Fruit fly (Drosophila melanogaster) whole organism, embryonic: ENCODE data around the gene mRpL10.

Experiments
- B-H2 ChIP-seq: fragments of 200-800 bp; sonication (Bioruptor generic); optimal IDR thresholded peaks from 2 replicates; lab custom pipeline; 2018; ENCODE audit warnings: missing biosample characterization, mild to moderate bottlenecking, missing genetic modification characterization
- CG10209 ChIP-seq: fragments of 200-800 bp; sonication (Bioruptor generic); optimal IDR thresholded peaks from 3 replicates; lab custom pipeline; 2017; ENCODE audit warnings: missing biosample characterization, mild to moderate bottlenecking, missing genetic modification characterization, missing genetic modification reagents
- CG10565 ChIP-seq: fragments of 200-800 bp; sonication (Bioruptor generic); optimal IDR thresholded peaks from 3 replicates; lab custom pipeline; 2016; ENCODE audit warnings: missing biosample characterization, mild to moderate bottlenecking, missing genetic modification characterization
- CG12744 ChIP-seq: fragments of 200-800 bp; sonication (Bioruptor generic); optimal IDR thresholded peaks from 2 replicates; lab custom pipeline; 2016; ENCODE audit warnings: missing biosample characterization, missing genetic modification characterization
- CG14050 ChIP-seq: fragments of 200-800 bp; sonication (Bioruptor generic); IDR thresholded peaks from 3 replicates; pipeline ENCODE4 v1.3.6; 2022; ENCODE audit warnings: missing biosample characterization, missing genetic modification characterization
- CG14710 ChIP-seq: fragments of 200-800 bp; sonication (Bioruptor generic); optimal IDR thresholded peaks from 3 replicates; lab custom pipeline; 2019; ENCODE audit warnings: missing biosample characterization, mild to moderate bottlenecking, missing genetic modification characterization, moderate library complexity
- CG15011 ChIP-seq: fragments of 200-800 bp; sonication (Bioruptor generic); optimal IDR thresholded peaks from 3 replicates; lab custom pipeline; 2018; ENCODE audit warnings: missing biosample characterization, mild to moderate bottlenecking, missing genetic modification characterization
- CG1647 ChIP-seq: fragments of 200-800 bp; sonication (Bioruptor generic); optimal IDR thresholded peaks from 3 replicates; lab custom pipeline; 2016; ENCODE audit warnings: missing biosample characterization, missing genetic modification characterization
- CG16779 ChIP-seq: fragments of 200-800 bp; sonication (Bioruptor generic); IDR thresholded peaks from 2 replicates; pipeline ENCODE4 v1.3.6; 2022; ENCODE audit warnings: missing biosample characterization, missing genetic modification characterization
- CG16815 ChIP-seq: fragments of 200-800 bp; sonication (Bioruptor generic); optimal IDR thresholded peaks from 3 replicates; lab custom pipeline; 2017; ENCODE audit warnings: missing biosample characterization, mild to moderate bottlenecking, missing genetic modification characterization
- CG17186 ChIP-seq: fragments of 200-800 bp; sonication (Bioruptor generic); optimal IDR thresholded peaks from 3 replicates; lab custom pipeline; 2017; ENCODE audit warnings: missing biosample characterization, missing genetic modification reagents, missing genetic modification characterization
- CG17385 ChIP-seq: fragments of 200-800 bp; sonication (Bioruptor generic); optimal IDR thresholded peaks from 3 replicates; lab custom pipeline; 2018; ENCODE audit warnings: missing biosample characterization, mild to moderate bottlenecking, missing genetic modification characterization
- CG18619 ChIP-seq: fragments of 200-800 bp; sonication (Bioruptor generic); optimal IDR thresholded peaks from 3 replicates; lab custom pipeline; 2017; ENCODE audit warnings: missing biosample characterization, mild to moderate bottlenecking, missing genetic modification characterization
- CG31224 ChIP-seq: fragments of 200-800 bp; sonication (Bioruptor generic); IDR thresholded peaks from 2 replicates; pipeline ENCODE4 v1.3.6; 2022; ENCODE audit warnings: missing biosample characterization, missing genetic modification characterization
- CG32767 ChIP-seq: fragments of 200-800 bp; sonication (Bioruptor generic); IDR thresholded peaks from 2 replicates; pipeline ENCODE4 v1.3.6; 2022; ENCODE audit warnings: missing biosample characterization, missing genetic modification characterization
- CG33557 ChIP-seq: fragments of 200-800 bp; sonication (Bioruptor generic); optimal IDR thresholded peaks from 2 replicates; lab custom pipeline; 2019; ENCODE audit warnings: missing biosample characterization, mild to moderate bottlenecking, missing genetic modification characterization, moderate library complexity
- CG3847 ChIP-seq: fragments of 200-800 bp; sonication (Bioruptor generic); IDR thresholded peaks from 2 replicates; pipeline ENCODE4 v1.3.6; 2022; ENCODE audit warnings: missing biosample characterization, missing genetic modification characterization
- CG5245 ChIP-seq: fragments of 200-800 bp; sonication (Bioruptor generic); optimal IDR thresholded peaks from 3 replicates; lab custom pipeline; 2016; ENCODE audit warnings: missing biosample characterization, missing genetic modification characterization
- CG7786 ChIP-seq: fragments of 200-800 bp; sonication (Bioruptor generic); optimal IDR thresholded peaks from 2 replicates; lab custom pipeline; 2016; ENCODE audit warnings: missing biosample characterization, missing genetic modification characterization
- CG8281 ChIP-seq: fragments of 200-800 bp; sonication (Bioruptor generic); optimal IDR thresholded peaks from 2 replicates; lab custom pipeline; 2018; ENCODE audit warnings: missing biosample characterization, mild to moderate bottlenecking, missing genetic modification characterization, moderate library complexity
- CG8359 ChIP-seq: fragments of 200-800 bp; sonication (Bioruptor generic); optimal IDR thresholded peaks from 2 replicates; lab custom pipeline; 2017; ENCODE audit warnings: missing biosample characterization, mild to moderate bottlenecking, missing genetic modification characterization, borderline replicate concordance
- CG8765 ChIP-seq: fragments of 200-800 bp; sonication (Bioruptor generic); IDR thresholded peaks from 2 replicates; pipeline ENCODE4 v1.3.6; 2022; ENCODE audit warnings: missing biosample characterization, missing genetic modification characterization
- Dip2 ChIP-seq: fragments of 200-800 bp; sonication (Bioruptor generic); IDR thresholded peaks from 2 replicates; pipeline ENCODE4 v1.3.6; 2022; ENCODE audit warnings: missing biosample characterization, missing genetic modification characterization
- Doc3 ChIP-seq: fragments of 200-800 bp; sonication (Bioruptor generic); IDR thresholded peaks from 3 replicates; pipeline ENCODE4 v1.3.6; 2022; ENCODE audit warnings: missing biosample characterization, missing genetic modification characterization; ENCODE audit not compliant: partially characterized antibody
- E2f1 ChIP-seq: fragments of 200-800 bp; sonication (Bioruptor generic); IDR thresholded peaks from 2 replicates; pipeline ENCODE4 v1.3.6; 2022; ENCODE audit warnings: missing biosample characterization, missing genetic modification characterization
- Gug ChIP-seq: fragments of 200-800 bp; sonication (Bioruptor generic); IDR thresholded peaks from 4 replicates; pipeline ENCODE4 v1.3.6; 2022; ENCODE audit warnings: missing biosample characterization, missing genetic modification characterization
- HLH4C ChIP-seq: fragments of 200-800 bp; sonication (Bioruptor generic); IDR thresholded peaks from 3 replicates; pipeline ENCODE4 v1.3.6; 2022; ENCODE audit warnings: missing biosample characterization, missing genetic modification characterization; ENCODE audit not compliant: partially characterized antibody
- Kr ChIP-seq: fragments of 200-800 bp; sonication (Bioruptor generic); optimal IDR thresholded peaks from 2 replicates; lab custom pipeline; 2017; ENCODE audit warnings: missing biosample characterization, mild to moderate bottlenecking, missing genetic modification characterization
- Nf-YA ChIP-seq: fragments of 200-800 bp; sonication (Bioruptor generic); IDR thresholded peaks from 2 replicates; pipeline ENCODE4 v1.3.6; 2022; ENCODE audit warnings: missing biosample characterization, missing genetic modification characterization
- Sox100B ChIP-seq: fragments of 200-800 bp; sonication (Bioruptor generic); optimal IDR thresholded peaks from 3 replicates; lab custom pipeline; 2018; ENCODE audit warnings: missing biosample characterization, mild to moderate bottlenecking, missing genetic modification characterization
- TFAM ChIP-seq: fragments of 200-800 bp; sonication (Bioruptor generic); optimal IDR thresholded peaks from 2 replicates; lab custom pipeline; 2017; ENCODE audit warnings: missing biosample characterization, missing genetic modification characterization, inconsistent platforms
- Usf ChIP-seq: fragments of 200-800 bp; sonication (Bioruptor generic); optimal IDR thresholded peaks from 2 replicates; lab custom pipeline; 2017; ENCODE audit warnings: missing genotype, missing biosample characterization, missing genetic modification characterization
- Vsx1 ChIP-seq: fragments of 200-800 bp; sonication (Bioruptor generic); optimal IDR thresholded peaks from 2 replicates; lab custom pipeline; 2017; ENCODE audit warnings: missing biosample characterization, mild to moderate bottlenecking, missing genetic modification characterization, missing genetic modification reagents
- fd64A ChIP-seq: fragments of 200-800 bp; sonication (Bioruptor generic); optimal IDR thresholded peaks from 3 replicates; lab custom pipeline; 2018; ENCODE audit warnings: missing biosample characterization, mild to moderate bottlenecking, missing genetic modification characterization
- gfzf ChIP-seq: fragments of 200-800 bp; sonication (Bioruptor generic); optimal IDR thresholded peaks from 2 replicates; lab custom pipeline; 2016; ENCODE audit warnings: missing biosample characterization, mild to moderate bottlenecking, missing genetic modification characterization, moderate library complexity
- kay ChIP-seq: fragments of 200-800 bp; sonication (Bioruptor generic); optimal IDR thresholded peaks from 2 replicates; lab custom pipeline; 2016; ENCODE audit warnings: missing biosample characterization, missing genetic modification characterization
- luna ChIP-seq: fragments of 200-800 bp; sonication (Bioruptor generic); optimal IDR thresholded peaks from 2 replicates; lab custom pipeline; 2016; ENCODE audit warnings: missing biosample characterization, missing genetic modification characterization
- mirr ChIP-seq: fragments of 200-800 bp; sonication (Bioruptor generic); optimal IDR thresholded peaks from 3 replicates; lab custom pipeline; 2018; ENCODE audit warnings: missing biosample characterization, mild to moderate bottlenecking, missing genetic modification characterization
- nmo ChIP-seq: fragments of 200-800 bp; sonication (Bioruptor generic); optimal IDR thresholded peaks from 2 replicates; lab custom pipeline; 2018; ENCODE audit warnings: missing biosample characterization, mild to moderate bottlenecking, missing genetic modification characterization, moderate library complexity
- pb ChIP-seq: fragments of 200-800 bp; sonication (Bioruptor generic); optimal IDR thresholded peaks from 3 replicates; lab custom pipeline; 2016; ENCODE audit warnings: missing biosample characterization, missing genetic modification characterization
- ro ChIP-seq: fragments of 200-800 bp; sonication (Bioruptor generic); IDR thresholded peaks from 2 replicates; pipeline ENCODE4 v1.3.6; 2022; ENCODE audit warnings: missing biosample characterization, missing genetic modification characterization
- salm ChIP-seq: fragments of 200-800 bp; sonication (Bioruptor generic); optimal IDR thresholded peaks from 2 replicates; lab custom pipeline; 2018; ENCODE audit warnings: missing biosample characterization, mild to moderate bottlenecking, missing genetic modification characterization
- seq ChIP-seq: fragments of 200-800 bp; sonication (Bioruptor generic); IDR thresholded peaks from 2 replicates; pipeline ENCODE4 v1.3.6; 2022; ENCODE audit warnings: missing biosample characterization, missing genetic modification characterization
- sisA ChIP-seq: fragments of 200-800 bp; sonication (Bioruptor generic); IDR thresholded peaks from 2 replicates; pipeline ENCODE4 v1.3.6; 2022; ENCODE audit warnings: missing biosample characterization, missing genetic modification characterization
- sna ChIP-seq: fragments of 200-800 bp; sonication (Bioruptor generic); IDR thresholded peaks from 2 replicates; pipeline ENCODE4 v1.3.6; 2022; ENCODE audit warnings: missing biosample characterization, missing genetic modification characterization; ENCODE audit not compliant: partially characterized antibody
- ssp ChIP-seq: fragments of 200-800 bp; sonication (Bioruptor generic); IDR thresholded peaks from 2 replicates; pipeline ENCODE4 v1.3.6; 2022; ENCODE audit warnings: missing biosample characterization, missing genetic modification characterization
- tio ChIP-seq: fragments of 200-800 bp; sonication (Bioruptor generic); optimal IDR thresholded peaks from 2 replicates; lab custom pipeline; 2017; ENCODE audit warnings: missing biosample characterization, missing genetic modification characterization, inconsistent platforms
- vvl ChIP-seq: fragments of 200-800 bp; sonication (Bioruptor generic); IDR thresholded peaks from 2 replicates; pipeline ENCODE4 v1.3.6; 2022; ENCODE audit warnings: missing biosample characterization, missing genetic modification characterization
- zen ChIP-seq: fragments of 200-800 bp; sonication (Bioruptor generic); optimal IDR thresholded peaks from 3 replicates; lab custom pipeline; 2018; ENCODE audit warnings: missing biosample characterization, mild to moderate bottlenecking, missing genetic modification characterization, moderate library complexity
- zf30C ChIP-seq: fragments of 200-800 bp; sonication (Bioruptor generic); optimal IDR thresholded peaks from 3 replicates; lab custom pipeline; 2018; ENCODE audit warnings: missing biosample characterization, mild to moderate bottlenecking, missing genetic modification characterization

mRpL10 gene

dm6 chr2L:246656-247340 lies 43.2 kb downstream of the mRpL10 start (continued):
- TF ChIP-seq CG7786 = no peak
- no peak for TF ChIP-seq CG1647
- TF ChIP-seq mirr (GFP tag; lab: Kevin White, UChicago) = peak; percentile 41
- TF ChIP-seq Dip2 (GFP tag; lab: Robert Waterston, UW) = no peak
- peak; percentile 85 for TF ChIP-seq CG10209 (GFP tag; lab: Kevin White, UChicago)
- TF ChIP-seq Vsx1 (GFP tag; lab: Kevin White, UChicago) = no peak
- no peak for TF ChIP-seq CG14710 (tag; lab: Kevin White, UChicago)
- no peak for TF ChIP-seq E2f1 (GFP tag; lab: Robert Waterston, UW)
- no peak for TF ChIP-seq sisA (GFP tag; lab: Robert Waterston, UW)
- TF ChIP-seq HLH4C = peak; percentile 42; the same call in 1 of the 3 replicates
- TF ChIP-seq Doc3 (GFP tag; lab: Robert Waterston, UW) = no peak
- TF ChIP-seq ro = no peak
- TF ChIP-seq CG17385 (GFP tag; lab: Kevin White, UChicago) = peak; percentile 7
- TF ChIP-seq gfzf (GFP tag; lab: Kevin White, UChicago) = no peak
- TF ChIP-seq CG18619 = no peak
- no peak for TF ChIP-seq B-H2 (GFP tag; lab: Kevin White, UChicago)
- no peak for TF ChIP-seq Gug (GFP tag; lab: Robert Waterston, UW)
- TF ChIP-seq seq = no peak
- no peak for TF ChIP-seq luna (GFP tag; lab: Kevin White, UChicago)
- no peak for TF ChIP-seq Sox100B (GFP tag; lab: Kevin White, UChicago)
- no peak for TF ChIP-seq kay (GFP tag; lab: Kevin White, UChicago)
- TF ChIP-seq zf30C (GFP tag; lab: Kevin White, UChicago) = no peak
- no peak for TF ChIP-seq CG8359 (GFP tag; lab: Kevin White, UChicago)
- TF ChIP-seq Kr (GFP tag; lab: Kevin White, UChicago) = no peak
- TF ChIP-seq sna (GFP tag; lab: Robert Waterston, UW) = peak; percentile 57; the same call in 1 of the 2 replicates
- TF ChIP-seq Nf-YA (GFP tag; lab: Robert Waterston, UW) = 0 out of 2 replicates have a peak, but pooled peaks have one; percentile 2
- no peak for TF ChIP-seq CG15011 (GFP tag; lab: Kevin White, UChicago)
- no peak for TF ChIP-seq vvl (GFP tag; lab: Robert Waterston, UW)
- TF ChIP-seq CG16779 = no peak
- no peak for TF ChIP-seq CG17186 (GFP tag; lab: Kevin White, UChicago)
- TF ChIP-seq CG31224 (GFP tag; lab: Robert Waterston, UW) = no peak
- TF ChIP-seq CG8281 = no peak
- TF ChIP-seq fd64A = no peak
- TF ChIP-seq CG8765 = no peak
- TF ChIP-seq ssp (GFP tag; lab: Robert Waterston, UW) = no peak
- TF ChIP-seq CG5245 (GFP tag; lab: Kevin White, UChicago) = no peak
- TF ChIP-seq CG12744 (GFP tag; lab: Kevin White, UChicago) = no peak
- TF ChIP-seq CG33557 (GFP tag; lab: Kevin White, UChicago) = no peak
- TF ChIP-seq zen (tag; lab: Kevin White, UChicago) = no peak
- TF ChIP-seq salm (tag; lab: Kevin White, UChicago) = no peak
- TF ChIP-seq CG16815 (GFP tag; lab: Kevin White, UChicago) = no peak
- TF ChIP-seq nmo (GFP tag; lab: Kevin White, UChicago) = no peak
- TF ChIP-seq pb (GFP tag; lab: Kevin White, UChicago) = no peak
- no peak for TF ChIP-seq TFAM (GFP tag; lab: Kevin White, UChicago)
- no peak for TF ChIP-seq tio (GFP tag; lab: Kevin White, UChicago)
- no peak; the same call in 2 of the 3 replicates for TF ChIP-seq CG14050 (GFP tag; lab: Robert Waterston, UW)
- no peak for TF ChIP-seq Usf
- TF ChIP-seq CG32767 (GFP tag; lab: Robert Waterston, UW) = no peak
- no peak for TF ChIP-seq CG10565 (GFP tag; lab: Kevin White, UChicago)
- TF ChIP-seq CG3847 (GFP tag; lab: Robert Waterston, UW) = no peak
